Fruit fly (Drosophila melanogaster) whole organism: ENCODE results near the gene CG2611.

ENCODE experiments used
- CG8478 ChIP-seq: fragments of >200 bp; optimal IDR thresholded peaks from 2 replicates; lab custom pipeline; 2018; ENCODE audit warnings: inconsistent platforms
- Dll ChIP-seq: fragments of >200 bp; optimal IDR thresholded peaks from 2 replicates; lab custom pipeline; 2017
- EcR ChIP-seq, 2 experiments: fragments of >200 bp; optimal IDR thresholded peaks; 2 replicates each; lab custom pipeline; 2017; ENCODE audit warnings: missing biosample characterization in 2 of 2, missing genetic modification characterization in 2 of 2, missing genetic modification reagents in 2 of 2
- pan ChIP-seq: fragments of >200 bp; optimal IDR thresholded peaks from 2 replicates; lab custom pipeline; 2017
- psq ChIP-seq: fragments of >200 bp; optimal IDR thresholded peaks from 2 replicates; lab custom pipeline; 2017
- usp ChIP-seq: fragments of >200 bp; optimal IDR thresholded peaks from 2 replicates; lab custom pipeline; 2017; ENCODE audit warnings: missing biosample characterization, missing genetic modification characterization, mixed read lengths

The CG2611 gene

DNA sequence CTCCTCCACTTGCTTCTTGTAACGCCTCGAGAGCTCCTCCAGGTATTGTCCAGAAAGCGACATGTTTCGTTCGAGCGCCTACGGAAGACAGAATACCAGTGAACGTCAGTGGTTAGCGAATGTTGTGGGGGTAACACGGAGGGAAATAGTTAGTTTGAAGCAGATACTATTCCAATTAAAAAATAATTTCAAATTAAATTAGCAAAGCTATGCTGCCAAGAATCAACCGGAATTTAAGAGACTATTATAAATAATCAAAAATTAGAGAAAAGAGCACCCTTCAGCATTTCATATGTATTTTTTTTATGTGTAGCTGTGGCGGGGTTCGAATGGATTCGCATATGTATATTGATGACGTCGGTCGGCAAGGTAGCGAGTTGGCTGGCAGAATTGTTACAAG, 11.1 kb downstream of the CG2611 start:
- no peak for TF ChIP-seq psq (lab: Kevin White, UChicago)
- TF ChIP-seq usp (GFP tag; lab: Kevin White, UChicago), result no peak
- no peak for TF ChIP-seq EcR (GFP tag; optimal IDR thresholded peaks at IDR 0.05; lab: Kevin White, UChicago)
- no peak for TF ChIP-seq CG8478 (lab: Kevin White, UChicago)
- TF ChIP-seq Dll (lab: Kevin White, UChicago), result no peak
- no peak for TF ChIP-seq pan (lab: Kevin White, UChicago)

DNA sequence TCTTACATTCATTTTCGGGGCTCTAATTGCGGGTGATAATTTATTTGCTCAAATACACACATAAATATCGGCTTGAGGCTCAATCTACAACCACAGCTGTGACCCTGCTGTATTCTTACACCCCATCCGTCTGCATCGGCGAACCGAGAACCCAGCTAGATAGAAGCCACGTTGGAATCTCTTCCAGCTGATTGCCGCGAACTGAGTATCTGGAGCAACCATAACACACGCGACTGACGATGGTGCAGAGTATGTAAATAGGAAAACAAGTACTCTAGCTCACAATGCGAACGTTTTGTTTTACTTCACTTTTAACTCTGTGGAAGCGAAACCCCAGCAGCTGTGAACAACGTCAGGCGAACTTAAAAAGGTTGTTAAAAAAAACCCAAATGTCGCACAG, 14.4 kb downstream of the CG2611 start:
- no peak for TF ChIP-seq psq (lab: Kevin White, UChicago)
- no peak for TF ChIP-seq Dll (lab: Kevin White, UChicago)
- no peak for TF ChIP-seq pan (lab: Kevin White, UChicago)
- no peak for TF ChIP-seq EcR (GFP tag; optimal IDR thresholded peaks at IDR 0.05; lab: Kevin White, UChicago)
- TF ChIP-seq usp (GFP tag; lab: Kevin White, UChicago), result no peak
- no peak for TF ChIP-seq CG8478 (lab: Kevin White, UChicago)

DNA sequence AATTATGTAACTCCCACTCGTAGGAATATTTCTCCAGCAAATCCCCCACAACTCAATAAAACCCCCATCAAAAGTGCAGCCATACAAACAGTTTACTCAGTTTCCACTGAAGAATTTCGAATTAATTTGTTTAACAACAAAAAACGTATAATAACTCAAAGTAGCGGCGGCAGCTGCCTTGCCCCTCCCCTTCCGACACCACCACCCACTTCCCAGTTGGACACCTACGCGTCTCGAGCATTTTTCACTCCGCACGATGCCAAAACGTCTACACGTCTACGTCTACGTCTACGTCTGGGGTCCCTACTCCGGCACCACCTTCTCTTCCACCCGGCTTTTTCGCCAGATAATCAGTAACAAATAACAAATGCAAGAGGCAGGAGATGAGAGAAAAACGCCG, 21.2 kb downstream of the CG2611 start:
- no peak for TF ChIP-seq pan (lab: Kevin White, UChicago)
- TF ChIP-seq psq (lab: Kevin White, UChicago), result no peak
- no peak for TF ChIP-seq EcR (GFP tag; optimal IDR thresholded peaks at IDR 0.05; lab: Kevin White, UChicago)
- TF ChIP-seq usp (GFP tag; lab: Kevin White, UChicago), result no peak
- TF ChIP-seq CG8478 (lab: Kevin White, UChicago), result no peak
- no peak for TF ChIP-seq Dll (lab: Kevin White, UChicago)

DNA sequence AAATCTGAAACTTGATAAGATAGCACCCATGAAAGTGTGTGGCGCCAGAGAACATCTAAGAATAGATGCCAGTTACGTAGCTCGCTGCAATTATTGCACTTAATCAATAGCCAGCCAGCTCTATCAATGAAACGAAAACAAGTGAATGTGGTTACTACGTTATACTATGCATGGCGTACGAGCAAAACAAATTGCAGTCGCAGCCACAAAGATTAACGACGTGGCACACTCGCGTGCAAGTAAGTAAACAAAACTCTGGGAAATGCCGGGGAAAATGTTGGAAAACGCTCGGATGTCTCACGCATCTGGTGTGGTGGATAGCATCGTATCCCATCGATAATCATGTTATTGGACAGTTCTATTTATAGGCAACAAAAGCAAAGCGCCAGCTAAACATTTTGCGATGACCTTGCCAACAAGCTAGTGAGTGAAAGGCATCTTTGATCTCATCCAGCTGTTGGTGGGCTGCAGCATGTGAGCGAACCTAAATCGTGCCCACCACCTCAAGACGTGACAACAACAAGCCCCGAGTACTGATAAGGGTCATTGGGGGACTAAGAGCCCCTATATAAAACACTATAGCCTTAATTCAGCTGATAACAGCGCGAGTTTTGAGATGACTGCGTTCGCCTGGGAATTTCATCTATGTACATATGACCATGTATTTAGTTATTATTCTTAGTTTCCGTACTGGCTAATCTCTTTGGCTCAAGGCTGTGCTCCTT, 23.9 kb downstream of the CG2611 start:
- no peak for TF ChIP-seq Dll (lab: Kevin White, UChicago)
- no peak for TF ChIP-seq psq (lab: Kevin White, UChicago)
- no peak for TF ChIP-seq pan (lab: Kevin White, UChicago)
- no peak for TF ChIP-seq EcR (GFP tag; optimal IDR thresholded peaks at IDR 0.05; lab: Kevin White, UChicago)
- TF ChIP-seq CG8478 (lab: Kevin White, UChicago), result no peak
- no peak for TF ChIP-seq usp (GFP tag; lab: Kevin White, UChicago)

DNA sequence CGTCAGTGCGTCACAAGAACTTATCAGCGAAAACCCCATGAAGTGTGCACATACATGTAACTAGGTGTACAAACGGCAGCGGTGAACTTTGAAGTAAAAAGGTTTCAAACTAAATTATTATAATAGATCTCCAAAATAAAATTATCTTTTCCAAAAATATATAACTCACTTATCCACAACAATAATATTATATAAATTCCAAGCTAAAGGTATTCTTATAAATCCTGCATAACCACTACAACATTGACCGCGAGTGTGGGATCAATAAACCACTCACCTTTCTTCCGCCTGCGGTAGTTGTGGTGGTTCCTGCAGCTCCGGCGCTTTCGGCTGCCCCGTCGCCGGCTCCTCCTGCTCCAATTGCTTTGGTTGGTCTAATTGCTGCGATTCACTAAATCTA, 24.7 kb downstream of the CG2611 start:
- TF ChIP-seq pan (lab: Kevin White, UChicago), result no peak
- TF ChIP-seq EcR (GFP tag; optimal IDR thresholded peaks at IDR 0.05; lab: Kevin White, UChicago), result no peak
- TF ChIP-seq psq (lab: Kevin White, UChicago), result no peak
- no peak for TF ChIP-seq usp (GFP tag; lab: Kevin White, UChicago)
- TF ChIP-seq Dll (lab: Kevin White, UChicago), result no peak
- TF ChIP-seq CG8478 (lab: Kevin White, UChicago), result no peak

DNA sequence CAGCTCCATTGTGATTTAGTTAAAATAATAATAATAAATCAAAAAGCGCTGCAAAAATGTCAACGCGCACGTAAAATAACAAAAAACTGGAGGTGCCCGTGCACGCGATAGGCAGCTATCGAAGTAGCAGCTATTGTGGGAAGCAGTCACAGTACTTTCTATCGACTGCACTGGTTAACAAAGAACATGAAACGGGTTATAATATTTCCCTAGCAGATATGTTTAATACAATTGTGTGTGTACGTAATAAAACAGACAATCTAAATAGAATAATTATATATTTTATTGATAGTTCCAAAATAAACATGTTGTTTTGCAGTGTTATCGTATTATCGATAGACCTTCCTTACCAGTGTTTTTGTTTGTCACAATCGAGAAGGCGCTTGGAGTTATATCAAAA, 25.9 kb downstream of the CG2611 start, which contains the start of the genes CG31678 and IKKepsilon:
Gene CG31678 (minus strand): TSS at position 67 of the 400 bp plus-strand sequence.
Gene IKKepsilon (plus strand): TSS at position 171 of the 400 bp plus-strand sequence.
- TF ChIP-seq psq (lab: Kevin White, UChicago) (no peak), pan (lab: Kevin White, UChicago) (no peak), EcR (GFP tag; optimal IDR thresholded peaks at IDR 0.05; lab: Kevin White, UChicago) (no peak), Dll (lab: Kevin White, UChicago) (no peak), usp (GFP tag; lab: Kevin White, UChicago) (no peak), CG8478 (lab: Kevin White, UChicago) (no peak)

DNA sequence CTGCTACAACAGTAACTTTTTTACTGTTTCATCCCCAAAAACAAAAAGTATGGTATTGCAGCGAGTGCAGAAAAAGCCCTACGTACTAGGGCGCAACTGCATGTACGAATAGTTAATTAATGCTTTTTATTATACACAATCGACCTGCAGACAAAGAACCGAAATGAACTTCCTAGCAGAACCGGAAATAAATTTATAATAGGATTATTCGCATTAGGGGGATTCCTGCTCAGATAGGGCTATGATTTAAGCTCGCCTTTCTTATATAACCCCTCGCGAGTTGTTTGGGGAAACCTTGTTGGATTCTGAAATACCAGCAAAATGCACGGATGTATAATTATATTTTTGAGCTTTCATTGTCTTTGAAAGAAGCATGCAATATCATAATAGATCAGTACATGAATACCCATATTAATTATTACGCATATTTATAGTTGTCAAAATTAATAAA, 31.7 kb downstream of the CG2611 start, which contains the start of gene Cen:
Gene Cen (minus strand): TSS at position 199 of the 451 bp plus-strand sequence.
- TF ChIP-seq CG8478 (lab: Kevin White, UChicago), result no peak
- TF ChIP-seq Dll (lab: Kevin White, UChicago), result no peak
- TF ChIP-seq EcR (GFP tag; optimal IDR thresholded peaks at IDR 0.05; lab: Kevin White, UChicago), result no peak
- TF ChIP-seq psq (lab: Kevin White, UChicago), result no peak
- no peak for TF ChIP-seq pan (lab: Kevin White, UChicago)

DNA sequence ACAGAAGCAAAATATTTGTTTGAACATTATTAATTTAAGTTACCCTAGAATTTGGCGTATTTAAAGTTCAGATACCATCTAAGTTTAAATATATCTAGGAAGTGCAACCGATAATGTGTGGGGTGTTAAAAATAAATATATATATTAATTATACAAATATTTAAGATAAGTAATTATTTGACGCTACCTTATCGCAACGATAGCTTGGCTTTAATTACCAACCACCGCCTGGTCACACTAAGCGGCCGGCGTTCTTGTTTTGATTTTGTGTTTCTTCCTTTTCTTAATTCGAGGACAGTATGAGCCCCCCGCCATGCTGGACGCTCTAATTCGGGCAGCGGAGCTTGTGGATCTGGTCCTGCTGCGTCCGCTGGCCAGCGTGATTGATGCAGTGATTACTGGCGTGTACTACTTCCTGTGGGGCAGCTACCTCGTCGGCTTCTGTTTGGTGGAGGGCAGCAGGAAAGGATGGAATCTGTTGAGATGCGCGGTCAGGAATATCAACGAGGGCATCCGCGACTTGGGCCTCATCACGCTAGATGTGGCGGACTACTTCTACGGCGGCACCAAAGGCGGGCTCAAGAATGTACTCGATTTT, 32.2 kb downstream of the CG2611 start, which contains the start of gene CG2617:
Gene CG2617 (plus strand): TSS at position 233 of the 598 bp plus-strand sequence.
- TF ChIP-seq Dll (lab: Kevin White, UChicago) (no peak), EcR (GFP tag; optimal IDR thresholded peaks at IDR 0.05; lab: Kevin White, UChicago) (no peak), psq (lab: Kevin White, UChicago) (no peak), pan (lab: Kevin White, UChicago) (no peak), usp (GFP tag; lab: Kevin White, UChicago) (no peak), CG8478 (lab: Kevin White, UChicago) (no peak)

DNA sequence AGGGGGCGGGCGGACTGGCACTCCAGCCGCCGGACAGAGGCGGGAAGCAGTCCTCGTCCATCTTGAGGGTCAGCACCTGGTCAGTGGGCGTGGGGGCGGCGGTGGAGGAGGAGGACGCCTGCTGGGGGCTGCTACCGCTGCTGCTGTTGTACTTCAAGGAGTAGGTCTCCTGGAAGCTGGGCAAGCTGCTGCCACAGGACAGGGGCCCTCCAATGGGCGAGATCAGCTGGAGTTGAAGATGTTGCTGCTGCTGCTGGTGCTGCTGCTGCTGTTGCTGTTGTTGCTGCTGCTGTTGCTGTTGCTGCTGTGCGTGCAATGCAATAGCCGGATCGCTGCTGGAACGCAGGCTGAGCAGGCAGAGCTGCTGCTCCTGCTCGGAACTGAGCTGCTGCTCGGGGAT, 38.7 kb downstream of the CG2611 start:
- TF ChIP-seq psq (lab: Kevin White, UChicago), result no peak
- no peak for TF ChIP-seq Dll (lab: Kevin White, UChicago)
- no peak for TF ChIP-seq EcR (GFP tag; optimal IDR thresholded peaks at IDR 0.05; lab: Kevin White, UChicago)
- no peak for TF ChIP-seq CG8478 (lab: Kevin White, UChicago)
- no peak for TF ChIP-seq usp (GFP tag; lab: Kevin White, UChicago)
- no peak for TF ChIP-seq pan (lab: Kevin White, UChicago)

DNA sequence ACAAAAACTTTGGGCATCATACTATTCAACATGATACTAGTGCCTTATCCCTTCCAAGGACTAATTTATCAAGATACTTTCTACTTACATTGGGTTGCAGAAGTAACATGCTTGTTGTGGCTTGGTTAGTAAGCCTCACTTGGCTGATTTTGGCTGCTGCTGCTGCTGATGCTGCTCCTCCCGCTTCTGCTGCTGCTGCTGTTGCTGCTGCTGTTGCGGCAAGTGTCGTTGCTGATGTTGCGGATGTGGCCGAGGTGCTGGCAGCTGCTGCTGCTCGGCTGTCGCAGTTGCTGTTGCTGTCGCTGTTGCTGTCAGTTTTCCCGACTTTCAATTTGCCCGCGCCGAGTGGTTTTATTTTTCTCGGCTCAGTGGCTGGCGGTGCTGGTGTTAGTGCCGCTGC, 40.1 kb downstream of the CG2611 start:
- TF ChIP-seq Dll (lab: Kevin White, UChicago) (no peak), pan (lab: Kevin White, UChicago) (no peak), EcR (GFP tag; optimal IDR thresholded peaks at IDR 0.05; lab: Kevin White, UChicago) (no peak), CG8478 (lab: Kevin White, UChicago) (no peak), psq (lab: Kevin White, UChicago) (no peak)

DNA sequence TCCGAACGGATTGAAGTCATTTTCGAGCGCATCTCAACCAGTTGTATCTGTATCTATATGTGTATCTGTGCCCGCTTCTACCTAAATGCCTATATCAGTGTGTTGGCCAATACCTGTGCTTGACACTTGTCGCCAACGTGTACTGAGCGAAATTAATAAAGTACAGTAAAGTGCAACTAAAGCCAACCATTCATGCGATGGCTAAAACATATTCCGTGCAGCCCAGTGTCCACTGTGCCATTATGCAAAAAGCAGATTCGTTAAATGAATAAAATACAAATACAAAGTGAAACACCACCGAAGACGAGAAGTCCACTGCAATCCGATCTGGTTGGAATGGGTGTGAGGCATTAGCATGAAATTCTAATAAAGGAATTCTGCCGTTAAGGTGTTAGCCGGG, 45.1 kb downstream of the CG2611 start:
- TF ChIP-seq EcR (GFP tag; optimal IDR thresholded peaks at IDR 0.05; lab: Kevin White, UChicago) (no peak), CG8478 (lab: Kevin White, UChicago) (no peak), psq (lab: Kevin White, UChicago) (no peak), pan (lab: Kevin White, UChicago) (no peak), Dll (lab: Kevin White, UChicago) (no peak), usp (GFP tag; lab: Kevin White, UChicago) (no peak)
